Worm (Caenorhabditis elegans): ENCODE measurements around the gene nsph-1.1.

nsph-1.1 gene

DNA sequence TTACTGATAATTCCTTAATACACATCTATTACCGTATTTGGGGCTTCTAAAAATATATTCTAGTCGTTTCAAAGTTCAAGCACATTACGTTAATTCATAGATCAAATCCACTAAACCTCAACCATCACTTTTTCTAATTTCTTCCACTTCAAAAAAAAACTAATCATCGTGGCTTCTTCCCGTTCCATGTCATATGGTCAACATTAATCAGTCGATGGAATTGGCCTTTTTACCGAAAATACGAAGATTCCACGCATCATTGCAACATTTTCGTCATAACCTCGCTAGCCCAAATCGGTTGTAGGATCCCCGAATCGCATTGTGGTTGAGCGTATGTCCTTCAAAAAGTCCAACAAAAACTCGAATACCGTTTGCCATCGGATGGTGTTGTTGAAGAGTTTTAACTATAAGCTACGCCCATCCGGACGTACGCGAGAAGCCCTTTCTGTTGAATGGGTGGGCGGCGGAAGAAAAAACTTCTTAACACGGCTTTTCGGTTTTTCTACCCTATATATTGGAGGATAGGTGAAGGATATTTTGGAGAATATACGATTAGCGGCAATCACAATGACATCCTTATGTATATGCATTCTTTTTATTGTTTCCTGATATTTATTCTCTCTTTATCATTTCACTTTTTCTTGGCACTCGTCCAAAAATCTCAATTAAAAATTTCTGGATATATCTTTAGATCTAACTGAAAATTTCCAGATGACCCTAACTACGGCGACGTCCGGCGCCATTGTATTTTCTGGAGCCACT, 34.1 kb upstream of the nsph-1.1 start, which contains the start of gene rol-6:
Gene rol-6, plus strand, starts transcription at position 712 of the 762 bp plus-strand sequence.
- no peak for TF ChIP-seq ets-7 (tag; optimal IDR thresholded peaks at IDR 0.05)
- TF ChIP-seq tbx-37 (GFP tag; conservative IDR thresholded peaks at IDR 0.05): no peak
- no peak for TF ChIP-seq tra-4 (tag; optimal IDR thresholded peaks at IDR 0.05)

DNA sequence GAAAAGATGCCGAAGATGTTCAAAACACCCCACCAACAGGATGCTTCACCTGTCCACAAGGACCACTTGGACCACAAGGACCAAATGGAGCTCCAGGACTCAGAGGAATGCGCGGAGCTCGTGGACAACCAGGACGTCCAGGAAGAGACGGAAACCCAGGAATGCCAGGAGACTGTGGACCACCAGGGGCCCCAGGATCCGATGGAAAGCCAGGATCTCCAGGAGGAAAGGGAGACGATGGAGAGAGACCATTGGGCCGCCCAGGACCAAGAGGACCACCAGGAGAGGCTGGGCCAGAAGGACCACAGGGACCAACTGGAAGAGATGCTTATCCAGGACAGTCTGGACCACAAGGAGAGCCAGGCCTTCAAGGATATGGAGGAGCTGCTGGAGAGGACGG, 32.9 kb upstream of the nsph-1.1 start:
- no peak for TF ChIP-seq B0310.2 (tag; optimal IDR thresholded peaks at IDR 0.05)
- no peak for TF ChIP-seq ama-1 (optimal IDR thresholded peaks at IDR 0.05)
- no peak for TF ChIP-seq tra-4 (tag; optimal IDR thresholded peaks at IDR 0.05)
- no peak for TF ChIP-seq ceh-13 (GFP tag; optimal IDR thresholded peaks at IDR 0.05)
- TF ChIP-seq sea-1 (GFP tag; conservative IDR thresholded peaks at IDR 0.05): no peak
- no peak for TF ChIP-seq flt-1 (GFP tag; IDR thresholded peaks at IDR 0.05)

DNA sequence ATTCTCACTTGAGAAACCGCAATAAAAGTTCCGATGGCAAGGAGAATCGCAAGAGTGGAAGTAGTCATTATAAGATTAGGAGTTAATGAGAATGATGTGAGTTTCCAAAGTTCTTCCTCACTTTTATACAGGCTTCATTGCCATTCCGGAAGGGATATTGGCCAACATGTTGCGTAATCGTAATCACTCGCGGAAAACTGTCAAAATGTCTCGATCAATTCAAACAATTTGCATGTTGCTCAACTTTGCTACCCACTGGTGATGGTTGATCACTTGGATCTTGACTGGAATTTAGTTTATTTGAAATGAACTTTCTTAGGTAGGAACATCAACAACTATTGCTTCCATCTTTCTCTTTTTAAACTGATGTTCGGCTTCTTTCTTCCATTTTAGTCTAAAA, 29.1 kb upstream of the nsph-1.1 start, which contains the start of gene idpb-4:
Gene idpb-4, minus strand, starts transcription at position 101 of the 400 bp plus-strand sequence.
- TF ChIP-seq ama-1 (optimal IDR thresholded peaks at IDR 0.05) (no peak), ets-7 (tag; optimal IDR thresholded peaks at IDR 0.05) (no peak), F13C5.2 (tag; optimal IDR thresholded peaks at IDR 0.05) (no peak), tbx-11 (GFP tag; IDR thresholded peaks at IDR 0.05) (no peak), pes-1 (GFP tag; IDR thresholded peaks at IDR 0.05) (no peak), scrt-1 (GFP tag; IDR thresholded peaks at IDR 0.05) (no peak), hmg-4 (GFP tag; optimal IDR thresholded peaks at IDR 0.05) (no peak), tbx-37 (GFP tag; conservative IDR thresholded peaks at IDR 0.05) (no peak), ceh-36 (tag; optimal IDR thresholded peaks at IDR 0.05) (no peak), sea-1 (GFP tag; conservative IDR thresholded peaks at IDR 0.05) (no peak), flt-1 (GFP tag; IDR thresholded peaks at IDR 0.05) (no peak), hnd-1 (tag; optimal IDR thresholded peaks at IDR 0.05) (no peak), aly-1 (tag; optimal IDR thresholded peaks at IDR 0.05) (no peak), tra-4 (tag; optimal IDR thresholded peaks at IDR 0.05) (no peak), ceh-13 (GFP tag; optimal IDR thresholded peaks at IDR 0.05) (no peak), hmbx-1 (tag; optimal IDR thresholded peaks at IDR 0.05) (no peak), B0310.2 (tag; optimal IDR thresholded peaks at IDR 0.05) (no peak)

DNA sequence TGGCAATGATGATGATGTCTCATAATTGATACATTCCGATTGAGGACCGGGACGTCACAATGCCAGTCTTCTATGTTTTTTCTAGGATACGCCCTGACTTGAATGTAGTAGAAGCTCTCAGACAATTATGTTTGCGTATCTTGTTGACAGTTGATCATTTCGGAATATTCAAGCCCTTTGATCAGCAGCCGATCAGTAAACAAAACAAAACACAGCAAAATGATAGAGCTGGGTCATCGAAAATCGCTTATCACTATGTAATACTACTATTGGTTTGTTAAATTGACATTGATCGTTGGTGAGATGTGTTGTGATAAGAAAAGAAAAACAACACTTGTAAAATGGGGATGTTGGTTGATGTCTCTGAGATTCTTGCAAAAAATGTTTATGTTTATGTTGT, 28.3 kb upstream of the nsph-1.1 start:
- TF ChIP-seq ceh-36 (tag; optimal IDR thresholded peaks at IDR 0.05): no peak
- TF ChIP-seq ama-1 (optimal IDR thresholded peaks at IDR 0.05): no peak
- no peak for TF ChIP-seq F13C5.2 (tag; optimal IDR thresholded peaks at IDR 0.05)
- no peak for TF ChIP-seq flt-1 (GFP tag; IDR thresholded peaks at IDR 0.05)
- no peak for TF ChIP-seq ets-7 (tag; optimal IDR thresholded peaks at IDR 0.05)
- no peak for TF ChIP-seq B0310.2 (tag; optimal IDR thresholded peaks at IDR 0.05)
- no peak for TF ChIP-seq hmg-4 (GFP tag; optimal IDR thresholded peaks at IDR 0.05)
- no peak for TF ChIP-seq scrt-1 (GFP tag; IDR thresholded peaks at IDR 0.05)
- no peak for TF ChIP-seq aly-1 (tag; optimal IDR thresholded peaks at IDR 0.05)
- TF ChIP-seq tra-4 (tag; optimal IDR thresholded peaks at IDR 0.05): no peak
- no peak for TF ChIP-seq hnd-1 (tag; optimal IDR thresholded peaks at IDR 0.05)
- TF ChIP-seq tbx-11 (GFP tag; IDR thresholded peaks at IDR 0.05): no peak
- TF ChIP-seq pes-1 (GFP tag; IDR thresholded peaks at IDR 0.05): no peak
- no peak for TF ChIP-seq tbx-37 (GFP tag; conservative IDR thresholded peaks at IDR 0.05)
- no peak for TF ChIP-seq ceh-13 (GFP tag; optimal IDR thresholded peaks at IDR 0.05)

DNA sequence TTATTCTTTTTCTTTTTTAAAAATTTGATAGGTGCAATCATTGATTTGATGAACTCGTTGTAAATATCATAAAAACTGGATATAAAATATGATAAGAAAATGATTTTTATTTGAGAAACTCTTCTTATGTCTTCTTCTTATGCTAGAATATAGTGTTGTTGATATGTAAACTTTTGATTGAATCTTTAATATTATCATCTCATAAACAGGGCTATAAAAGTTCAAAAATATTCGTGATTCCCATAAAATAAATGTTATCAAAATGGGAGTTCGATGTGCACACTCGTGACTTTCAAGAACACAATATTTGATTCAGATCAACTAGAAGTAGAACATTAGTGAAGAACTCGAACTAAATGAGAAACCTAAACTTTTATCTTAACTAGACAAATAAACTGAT, 27.6 kb upstream of the nsph-1.1 start:
- TF ChIP-seq flt-1 (GFP tag; IDR thresholded peaks at IDR 0.05) (no peak), aly-1 (tag; optimal IDR thresholded peaks at IDR 0.05) (no peak), ets-7 (tag; optimal IDR thresholded peaks at IDR 0.05) (no peak), tbx-11 (GFP tag; IDR thresholded peaks at IDR 0.05) (no peak), hmbx-1 (tag; optimal IDR thresholded peaks at IDR 0.05) (no peak), ceh-36 (tag; optimal IDR thresholded peaks at IDR 0.05) (no peak), tra-4 (tag; optimal IDR thresholded peaks at IDR 0.05) (no peak), sea-1 (GFP tag; conservative IDR thresholded peaks at IDR 0.05) (no peak), ama-1 (optimal IDR thresholded peaks at IDR 0.05) (no peak), tbx-37 (GFP tag; conservative IDR thresholded peaks at IDR 0.05) (no peak), F13C5.2 (tag; optimal IDR thresholded peaks at IDR 0.05) (no peak), hmg-4 (GFP tag; optimal IDR thresholded peaks at IDR 0.05) (no peak), scrt-1 (GFP tag; IDR thresholded peaks at IDR 0.05) (no peak), pes-1 (GFP tag; IDR thresholded peaks at IDR 0.05) (no peak), ceh-13 (GFP tag; optimal IDR thresholded peaks at IDR 0.05) (no peak), hnd-1 (tag; optimal IDR thresholded peaks at IDR 0.05) (no peak), B0310.2 (tag; optimal IDR thresholded peaks at IDR 0.05) (no peak)

DNA sequence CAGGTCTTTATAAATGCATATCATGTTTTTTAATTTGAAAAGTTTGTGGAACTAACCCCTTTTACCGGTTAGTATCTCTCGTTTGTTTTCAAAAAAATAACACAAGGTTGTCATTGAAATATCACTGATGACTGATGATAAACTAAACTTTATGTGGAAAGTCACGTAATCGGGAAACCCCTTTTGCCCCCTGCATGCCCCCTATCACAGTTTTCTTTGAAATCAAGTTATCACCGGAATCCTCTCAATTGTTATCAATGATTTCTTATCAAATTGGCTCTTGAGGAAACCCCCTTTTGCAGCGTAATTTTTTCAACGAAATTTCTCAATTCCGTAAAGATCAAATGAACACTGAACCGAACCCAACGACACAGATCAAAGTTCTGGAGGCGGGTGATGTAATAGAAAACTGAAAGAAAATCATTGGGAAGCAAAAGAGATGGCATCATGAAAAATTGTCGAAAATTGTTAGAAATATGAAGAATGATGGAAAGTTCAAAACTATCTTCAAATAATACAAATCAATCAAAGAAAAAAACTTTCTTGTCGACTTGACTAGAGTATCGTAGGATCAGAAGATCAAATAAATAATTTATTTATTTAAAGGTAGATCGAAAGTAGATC, 26.1 kb upstream of the nsph-1.1 start:
- no peak for TF ChIP-seq aly-1 (tag; optimal IDR thresholded peaks at IDR 0.05)
- TF ChIP-seq pes-1 (GFP tag; IDR thresholded peaks at IDR 0.05): no peak
- TF ChIP-seq tbx-11 (GFP tag; IDR thresholded peaks at IDR 0.05): no peak
- TF ChIP-seq hmbx-1 (tag; optimal IDR thresholded peaks at IDR 0.05): no peak
- no peak for TF ChIP-seq ceh-36 (tag; optimal IDR thresholded peaks at IDR 0.05)
- no peak for TF ChIP-seq hmg-4 (GFP tag; optimal IDR thresholded peaks at IDR 0.05)
- no peak for TF ChIP-seq hnd-1 (tag; optimal IDR thresholded peaks at IDR 0.05)
- TF ChIP-seq sea-1 (GFP tag; conservative IDR thresholded peaks at IDR 0.05): no peak
- TF ChIP-seq ceh-13 (GFP tag; optimal IDR thresholded peaks at IDR 0.05): no peak
- no peak for TF ChIP-seq B0310.2 (tag; optimal IDR thresholded peaks at IDR 0.05)
- no peak for TF ChIP-seq ets-7 (tag; optimal IDR thresholded peaks at IDR 0.05)
- no peak for TF ChIP-seq scrt-1 (GFP tag; IDR thresholded peaks at IDR 0.05)
- TF ChIP-seq F13C5.2 (tag; optimal IDR thresholded peaks at IDR 0.05): no peak
- TF ChIP-seq tra-4 (tag; optimal IDR thresholded peaks at IDR 0.05): no peak
- TF ChIP-seq tbx-37 (GFP tag; conservative IDR thresholded peaks at IDR 0.05): no peak
- TF ChIP-seq ama-1 (optimal IDR thresholded peaks at IDR 0.05): no peak

DNA sequence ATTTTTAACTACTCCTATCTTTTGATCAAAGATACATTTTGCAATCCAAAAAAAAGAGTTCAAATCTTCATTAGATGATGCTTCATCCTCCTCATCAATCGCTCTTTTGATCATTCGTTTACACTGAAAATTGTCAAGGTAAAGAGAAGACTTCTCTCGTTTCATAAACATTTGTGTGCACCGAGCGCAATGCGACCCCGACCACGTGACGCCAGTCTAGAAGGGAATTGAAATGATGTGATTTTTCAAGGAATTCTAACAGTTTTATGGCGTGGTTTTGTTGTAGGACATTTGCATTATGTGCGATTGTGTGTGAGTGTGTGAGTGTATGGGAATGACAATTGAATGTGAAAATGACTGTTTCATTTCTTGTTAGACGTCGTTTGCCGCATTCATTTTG, 25.3 kb upstream of the nsph-1.1 start:
- no peak for TF ChIP-seq ets-7 (tag; optimal IDR thresholded peaks at IDR 0.05)
- no peak for TF ChIP-seq hmg-4 (GFP tag; optimal IDR thresholded peaks at IDR 0.05)

Measured in whole organism, early embryonic.